Fruit fly (Drosophila melanogaster) whole organism, pupa: ENCODE data around the gene CG33253.

Experiments used
- CG10348 ChIP-seq: fragments of 200-800 bp; sonication (Bioruptor generic); IDR thresholded peaks from 2 replicates; pipeline ENCODE4 v1.3.6; 2022; ENCODE audit warnings: missing biosample characterization, missing genetic modification characterization
- CG12605 ChIP-seq: fragments of 200-800 bp; sonication (Bioruptor generic); IDR thresholded peaks from 2 replicates; pipeline ENCODE4 v1.3.6; 2022; ENCODE audit warnings: missing biosample characterization, missing genetic modification characterization
- CG13204 ChIP-seq: fragments of 200-800 bp; sonication (Bioruptor generic); optimal IDR thresholded peaks from 2 replicates; lab custom pipeline; 2018; ENCODE audit warnings: missing biosample characterization, mild to moderate bottlenecking, missing genetic modification characterization, moderate library complexity
- CG14655 ChIP-seq: fragments of 200-800 bp; sonication (Bioruptor generic); optimal IDR thresholded peaks from 3 replicates; lab custom pipeline; 2017; ENCODE audit warnings: mild to moderate bottlenecking, missing biosample characterization, missing genetic modification reagents, missing genetic modification characterization
- CG32121 ChIP-seq: fragments of 200-800 bp; sonication (Bioruptor generic); IDR thresholded peaks from 2 replicates; pipeline ENCODE4 v1.3.6; 2022; ENCODE audit warnings: missing biosample characterization, missing genetic modification characterization
- CG8159 ChIP-seq: fragments of 200-800 bp; sonication (Bioruptor generic); optimal IDR thresholded peaks from 3 replicates; lab custom pipeline; 2018; ENCODE audit warnings: missing biosample characterization, mild to moderate bottlenecking, missing genetic modification characterization, moderate library complexity
- CG8301 ChIP-seq: fragments of 200-800 bp; sonication (Bioruptor generic); optimal IDR thresholded peaks from 2 replicates; lab custom pipeline; 2018; ENCODE audit warnings: missing biosample characterization, mild to moderate bottlenecking, missing genetic modification characterization
- CG9948 ChIP-seq: fragments of 200-800 bp; sonication (Bioruptor generic); optimal IDR thresholded peaks from 2 replicates; lab custom pipeline; 2018; ENCODE audit warnings: missing biosample characterization, mild to moderate bottlenecking, missing genetic modification characterization, moderate library complexity
- EcR ChIP-seq: fragments of 200-800 bp; sonication (Bioruptor generic); optimal IDR thresholded peaks from 3 replicates; lab custom pipeline; 2019; ENCODE audit warnings: missing biosample characterization, missing genetic modification characterization, mild to moderate bottlenecking, moderate library complexity, missing genetic modification reagents
- Ets98B ChIP-seq: fragments of 200-800 bp; sonication (Bioruptor generic); IDR thresholded peaks from 2 replicates; pipeline ENCODE4 v1.3.6; 2022; ENCODE audit warnings: missing biosample characterization, missing genetic modification characterization
- Pif1A ChIP-seq: fragments of 200-800 bp; sonication (Bioruptor generic); optimal IDR thresholded peaks from 3 replicates; lab custom pipeline; 2016; ENCODE audit warnings: missing biosample characterization, missing genetic modification characterization
- fd96Ca ChIP-seq: fragments of 200-800 bp; sonication (Bioruptor generic); IDR thresholded peaks from 3 replicates; pipeline ENCODE4 v1.3.6; 2022; ENCODE audit warnings: missing biosample characterization, missing genetic modification characterization
- gl ChIP-seq: fragments of 200-800 bp; sonication (Bioruptor generic); optimal IDR thresholded peaks from 2 replicates; lab custom pipeline; 2018; ENCODE audit warnings: missing biosample characterization, mild to moderate bottlenecking, missing genetic modification characterization
- rn ChIP-seq: fragments of 200-800 bp; sonication (Bioruptor generic); IDR thresholded peaks from 2 replicates; pipeline ENCODE4 v1.3.6; 2022; ENCODE audit warnings: missing biosample characterization, missing genetic modification characterization

DNA sequence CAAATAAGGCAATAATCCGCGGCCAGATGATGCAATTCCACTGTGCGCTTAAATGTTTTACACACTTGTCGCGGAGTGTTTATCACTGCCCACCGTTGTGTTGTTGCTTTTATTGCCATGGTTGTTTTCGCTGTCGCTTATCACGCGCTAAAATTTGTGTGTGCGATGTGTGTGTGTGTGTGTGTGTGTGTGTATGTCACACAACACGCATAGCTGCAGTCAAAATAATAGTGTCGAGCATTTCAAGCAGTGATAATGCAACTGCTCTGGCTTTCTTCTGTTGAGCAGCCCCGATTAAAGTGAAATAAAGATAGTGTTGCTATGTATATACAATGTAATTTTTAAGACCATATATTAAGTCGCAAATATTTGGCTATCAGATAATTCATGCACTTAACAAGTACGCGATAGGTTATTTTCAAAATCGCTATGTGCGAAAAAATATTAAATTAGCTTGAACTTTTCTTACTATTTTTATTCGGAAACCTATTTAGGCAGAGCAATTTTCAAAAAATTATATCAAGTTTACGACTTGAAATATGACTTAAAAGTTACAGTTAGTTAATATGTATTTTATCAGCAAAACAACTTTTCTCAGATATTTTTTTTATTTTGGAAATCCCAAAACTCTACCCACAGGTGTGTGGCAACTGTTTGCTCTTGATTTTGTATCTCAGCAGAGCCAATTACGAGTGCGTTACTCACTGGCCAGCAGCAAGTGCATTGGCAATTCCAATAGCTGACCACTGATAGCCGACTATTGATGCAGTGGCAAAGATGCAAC lies 16.9 kb upstream of the CG33253 start:
- TF ChIP-seq gl (tag; lab: Kevin White, UChicago) (no peak), CG8301 (tag; lab: Kevin White, UChicago) (no peak), CG14655 (GFP tag; lab: Kevin White, UChicago) (peak; percentile 52), fd96Ca (GFP tag; lab: Robert Waterston, UW) (0 out of 3 replicates have a peak, but pooled peaks have one; percentile 37), CG9948 (tag; lab: Kevin White, UChicago) (no peak), EcR (no peak), CG32121 (GFP tag; lab: Robert Waterston, UW) (peak; percentile 40; the same call in 1 of the 2 replicates), Pif1A (GFP tag; lab: Kevin White, UChicago) (no peak), CG10348 (GFP tag; lab: Robert Waterston, UW) (no peak), CG8159 (tag; lab: Kevin White, UChicago) (peak; percentile 54), CG13204 (GFP tag; lab: Kevin White, UChicago) (no peak), Ets98B (no peak), CG12605 (GFP tag; lab: Robert Waterston, UW) (no peak), rn (GFP tag; lab: Robert Waterston, UW) (no peak)
